Worm (Caenorhabditis elegans) whole organism, L1 larva: ENCODE results near the gene srh-46.

Experiments used
- ceh-88 ChIP-seq: fragments of 200-800 bp; sonication (Bioruptor generic); IDR thresholded peaks from 2 replicates; pipeline ENCODE4 v1.3.6; 2022; ENCODE audit warnings: missing genetic modification characterization, missing compliant biosample characterization
- dpl-1 ChIP-seq, 3 experiments: fragments of 150-350 bp in 2 of 3; sonication (generic microtip) in 1 of 3; optimal IDR thresholded peaks; 2 replicates each; lab custom pipeline; 2014 to 2017; ENCODE audit warnings: missing biosample characterization in 3 of 3, missing genetic modification characterization in 3 of 3, missing genetic modification reagents in 3 of 3
- dsc-1 ChIP-seq: sonication (generic microtip); optimal IDR thresholded peaks from 2 replicates; lab custom pipeline; 2016; ENCODE audit warnings: mild to moderate bottlenecking, missing genetic modification characterization, missing compliant biosample characterization
- grh-1 ChIP-seq: fragments of 200-800 bp; sonication (Bioruptor generic); IDR thresholded peaks from 2 replicates; pipeline ENCODE4 v1.3.6; 2022; ENCODE audit warnings: missing genetic modification reagents, missing genetic modification characterization, missing compliant biosample characterization
- unc-62 ChIP-seq: fragments of 150-350 bp; optimal IDR thresholded peaks from 2 replicates; lab custom pipeline; 2014; ENCODE audit warnings: missing biosample characterization, missing genetic modification reagents, missing genetic modification characterization
- ztf-11 ChIP-seq, 2 experiments: sonication (generic microtip); optimal IDR thresholded peaks; 2 replicates each; lab custom pipeline; 2016 to 2017; ENCODE audit warnings: missing genetic modification characterization in 2 of 2, missing biosample characterization in 1 of 2, missing compliant biosample characterization in 1 of 2

- no peak for TF ChIP-seq unc-62 (GFP tag; lab: Kevin White, UChicago)
- no peak for TF ChIP-seq ztf-11 (tag; optimal IDR thresholded peaks at IDR 0.05; lab: Kevin White, UChicago)
- no peak for TF ChIP-seq dpl-1 (GFP tag; optimal IDR thresholded peaks at IDR 0.05; lab: Kevin White, UChicago)
- no peak for TF ChIP-seq dsc-1 (tag; lab: Kevin White, UChicago)
- no peak for TF ChIP-seq ceh-88 (GFP tag; lab: Robert Waterston, UW)
- TF ChIP-seq grh-1 (GFP tag; lab: Robert Waterston, UW), result no peak
Measured at ce11 chrV:11304200-11304599, 1.5 kb upstream of the srh-46 start.
